Worm (Caenorhabditis elegans) whole organism, L2 larva: ENCODE results near the gene dsc-1.

Source experiments
- lsy-2 ChIP-seq, 2 experiments: fragments of 150-350 bp in 1 of 2; sonication (generic microtip) in 1 of 2; optimal IDR thresholded peaks; 2 replicates each; lab custom pipeline; 2014 to 2017; ENCODE audit warnings: missing biosample characterization in 2 of 2, missing genetic modification characterization in 2 of 2
- nhr-77 ChIP-seq: fragments of 150-350 bp; optimal IDR thresholded peaks from 2 replicates; lab custom pipeline; 2014; ENCODE audit warnings: missing biosample characterization, missing genetic modification characterization
- peb-1 ChIP-seq: fragments of 150-350 bp; optimal IDR thresholded peaks from 2 replicates; lab custom pipeline; 2014; ENCODE audit warnings: missing biosample characterization, missing genetic modification characterization
- skn-1 ChIP-seq: sonication (generic microtip); optimal IDR thresholded peaks from 2 replicates; lab custom pipeline; 2017; ENCODE audit warnings: missing biosample characterization, missing genetic modification characterization
- snpc-4 ChIP-seq: fragments of 150-350 bp; optimal IDR thresholded peaks from 2 replicates; lab custom pipeline; 2014; ENCODE audit warnings: missing biosample characterization, missing genetic modification characterization
- unc-62 ChIP-seq: fragments of 150-350 bp; optimal IDR thresholded peaks from 2 replicates; lab custom pipeline; 2014; ENCODE audit warnings: missing biosample characterization, missing genetic modification reagents, missing genetic modification characterization

DNA sequence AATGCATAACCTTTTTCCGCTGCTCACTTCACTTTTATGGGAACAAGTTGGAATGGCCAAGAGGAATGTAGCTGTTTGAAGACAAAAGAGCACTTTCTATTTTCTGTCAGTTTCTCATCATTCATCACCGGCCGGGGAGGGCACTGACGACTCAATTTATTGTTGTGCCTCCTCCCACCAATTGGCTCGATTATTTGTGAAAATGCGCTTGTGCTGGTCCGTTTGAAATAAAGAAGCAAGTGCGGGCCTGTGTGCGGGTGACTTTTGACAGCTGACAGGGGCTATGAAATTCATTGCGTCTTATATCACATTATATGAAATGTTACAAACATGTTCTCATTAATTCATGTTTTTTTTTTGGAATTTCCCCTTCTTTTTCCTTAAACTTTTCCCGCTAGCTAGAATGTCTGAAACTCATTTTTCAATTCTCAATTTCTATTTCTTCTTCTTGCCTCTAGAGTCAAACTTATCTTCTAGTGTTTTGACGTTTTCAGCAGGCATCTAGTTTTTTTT lies 20.6 kb downstream of the dsc-1 start:
- no peak for TF ChIP-seq peb-1 (tag; lab: Kevin White, UChicago)
- no peak for TF ChIP-seq snpc-4
- no peak for TF ChIP-seq skn-1 (tag; lab: Kevin White, UChicago)
- TF ChIP-seq nhr-77 (tag; lab: Kevin White, UChicago) = no peak
- peak in 1 of 2 experiments; percentile 13 for TF ChIP-seq lsy-2 (tag; optimal IDR thresholded peaks at IDR 0.05; lab: Kevin White, UChicago)
- no peak for TF ChIP-seq unc-62 (GFP tag; lab: Kevin White, UChicago)
